Fruit fly (Drosophila melanogaster) whole organism, embryonic: ENCODE results near the gene Pfdn2.

Experiments
- ATbp ChIP-seq: fragments of 200-800 bp; sonication (Bioruptor generic); optimal IDR thresholded peaks from 2 replicates; lab custom pipeline; 2017; ENCODE audit warnings: missing biosample characterization, mild to moderate bottlenecking, missing genetic modification characterization, missing genetic modification reagents
- Asciz ChIP-seq: fragments of 200-800 bp; sonication (Bioruptor generic); optimal IDR thresholded peaks from 2 replicates; lab custom pipeline; 2017; ENCODE audit warnings: missing biosample characterization, mild to moderate bottlenecking, missing genetic modification characterization, missing genetic modification reagents
- Awh ChIP-seq: fragments of 200-800 bp; sonication (Bioruptor generic); IDR thresholded peaks from 2 replicates; pipeline ENCODE4, ENCODE4 v1.3.6; 2022; ENCODE audit warnings: missing biosample characterization, missing genetic modification characterization
- CG10565 ChIP-seq: fragments of 200-800 bp; sonication (Bioruptor generic); optimal IDR thresholded peaks from 3 replicates; lab custom pipeline; 2016; ENCODE audit warnings: missing biosample characterization, mild to moderate bottlenecking, missing genetic modification characterization
- CG12219 ChIP-seq: fragments of 200-800 bp; sonication (Bioruptor generic); optimal IDR thresholded peaks from 3 replicates; lab custom pipeline; 2018; ENCODE audit warnings: missing biosample characterization, mild to moderate bottlenecking, missing genetic modification characterization
- CG15479 ChIP-seq: fragments of 200-800 bp; sonication (Bioruptor generic); optimal IDR thresholded peaks from 3 replicates; lab custom pipeline; 2019; ENCODE audit warnings: missing biosample characterization, mild to moderate bottlenecking, missing genetic modification characterization, moderate library complexity
- CG15696 ChIP-seq: fragments of 200-800 bp; sonication (Bioruptor generic); optimal IDR thresholded peaks from 2 replicates; lab custom pipeline; 2019; ENCODE audit warnings: missing biosample characterization, mild to moderate bottlenecking, missing genetic modification characterization, moderate library complexity
- CG17186 ChIP-seq: fragments of 200-800 bp; sonication (Bioruptor generic); optimal IDR thresholded peaks from 3 replicates; lab custom pipeline; 2017; ENCODE audit warnings: missing biosample characterization, missing genetic modification reagents, missing genetic modification characterization
- CG17328 ChIP-seq: fragments of 200-800 bp; sonication (Bioruptor generic); IDR thresholded peaks from 2 replicates; pipeline ENCODE4 v1.3.6; 2022; ENCODE audit warnings: missing biosample characterization, missing genetic modification characterization
- CG1792 ChIP-seq: fragments of 200-800 bp; sonication (Bioruptor generic); optimal IDR thresholded peaks from 2 replicates; lab custom pipeline; 2016; ENCODE audit warnings: missing biosample characterization, missing genetic modification characterization
- CG2202 ChIP-seq: fragments of 200-800 bp; sonication (Bioruptor generic); optimal IDR thresholded peaks from 2 replicates; lab custom pipeline; 2018; ENCODE audit warnings: missing biosample characterization, mild to moderate bottlenecking, missing genetic modification characterization
- CG2712 ChIP-seq: fragments of 200-800 bp; optimal IDR thresholded peaks from 3 replicates; lab custom pipeline; 2019; ENCODE audit warnings: missing biosample characterization, mild to moderate bottlenecking, missing genetic modification characterization, moderate library complexity
- CG32767 ChIP-seq: fragments of 200-800 bp; sonication (Bioruptor generic); IDR thresholded peaks from 2 replicates; pipeline ENCODE4 v1.3.6; 2022; ENCODE audit warnings: missing biosample characterization, missing genetic modification characterization
- CG3407 ChIP-seq: fragments of 200-800 bp; sonication (Bioruptor generic); optimal IDR thresholded peaks from 2 replicates; lab custom pipeline; 2018; ENCODE audit warnings: missing biosample characterization, mild to moderate bottlenecking, missing genetic modification characterization
- CG5180 ChIP-seq: fragments of 200-800 bp; sonication (Bioruptor generic); optimal IDR thresholded peaks from 3 replicates; lab custom pipeline; 2017; ENCODE audit warnings: missing biosample characterization, missing genetic modification characterization, mild to moderate bottlenecking, moderate library complexity, missing genetic modification reagents
- CG7745 ChIP-seq: fragments of 200-800 bp; sonication (Bioruptor generic); optimal IDR thresholded peaks from 2 replicates; lab custom pipeline; 2018; ENCODE audit warnings: missing biosample characterization, mild to moderate bottlenecking, missing genetic modification characterization, moderate library complexity
- CG9797 ChIP-seq: fragments of 200-800 bp; sonication (Bioruptor generic); optimal IDR thresholded peaks from 3 replicates; lab custom pipeline; 2018; ENCODE audit warnings: missing biosample characterization, mild to moderate bottlenecking, missing genetic modification characterization
- CHES-1-like ChIP-seq: fragments of 200-800 bp; sonication (Bioruptor generic); optimal IDR thresholded peaks from 2 replicates; lab custom pipeline; 2016; ENCODE audit warnings: missing biosample characterization, missing genetic modification characterization
- Dek ChIP-seq: fragments of 200-800 bp; sonication (Bioruptor generic); optimal IDR thresholded peaks from 3 replicates; lab custom pipeline; 2019; ENCODE audit warnings: missing biosample characterization, mild to moderate bottlenecking, missing genetic modification characterization, moderate library complexity
- E2f2 ChIP-seq: fragments of 200-800 bp; sonication (Bioruptor generic); IDR thresholded peaks from 2 replicates; pipeline ENCODE4 v1.3.6; 2022; ENCODE audit warnings: missing biosample characterization, missing genetic modification characterization
- ERR ChIP-seq: fragments of 200-800 bp; sonication (Bioruptor generic); optimal IDR thresholded peaks from 2 replicates; lab custom pipeline; 2016; ENCODE audit warnings: missing biosample characterization, missing genetic modification characterization
- Ets97D ChIP-seq: fragments of 200-800 bp; sonication (Bioruptor generic); optimal IDR thresholded peaks from 3 replicates; lab custom pipeline; 2016; ENCODE audit warnings: missing biosample characterization, missing genetic modification characterization
- GATAe ChIP-seq: fragments of 200-800 bp; sonication (Bioruptor generic); conservative IDR thresholded peaks from 2 replicates; pipeline ENCODE4 v1.3.6; 2022; ENCODE audit warnings: missing biosample characterization, missing genetic modification characterization
- Gsc ChIP-seq: fragments of 200-800 bp; sonication (Bioruptor generic); IDR thresholded peaks from 2 replicates; pipeline ENCODE4 v1.3.6; 2022; ENCODE audit warnings: missing biosample characterization, missing genetic modification characterization
- HLH3B ChIP-seq: fragments of 200-800 bp; sonication (Bioruptor generic); IDR thresholded peaks from 2 replicates; pipeline ENCODE4 v1.3.6; 2022; ENCODE audit warnings: missing biosample characterization, missing genetic modification characterization
- Hey ChIP-seq: fragments of 200-800 bp; sonication (Bioruptor generic); optimal IDR thresholded peaks from 3 replicates; lab custom pipeline; 2018; ENCODE audit warnings: missing biosample characterization, mild to moderate bottlenecking, missing genetic modification characterization
- HmgD ChIP-seq: fragments of 200-800 bp; sonication (Bioruptor generic); optimal IDR thresholded peaks from 3 replicates; lab custom pipeline; 2016; ENCODE audit warnings: missing biosample characterization, missing genetic modification characterization
- HmgZ ChIP-seq: fragments of 200-800 bp; sonication (Bioruptor generic); optimal IDR thresholded peaks from 2 replicates; lab custom pipeline; 2018; ENCODE audit warnings: missing biosample characterization, mild to moderate bottlenecking, missing genetic modification characterization
- Meics ChIP-seq: fragments of 200-800 bp; sonication (Bioruptor generic); optimal IDR thresholded peaks from 2 replicates; lab custom pipeline; 2017; ENCODE audit warnings: missing biosample characterization, mild to moderate bottlenecking, missing genetic modification characterization
- Ravus ChIP-seq: fragments of 200-800 bp; sonication (Bioruptor generic); IDR thresholded peaks from 2 replicates; pipeline ENCODE4 v1.3.6; 2022; ENCODE audit warnings: missing biosample characterization, missing genetic modification characterization
- Sox102F ChIP-seq: fragments of 200-800 bp; sonication (Bioruptor generic); optimal IDR thresholded peaks from 2 replicates; lab custom pipeline; 2018; ENCODE audit warnings: missing biosample characterization, mild to moderate bottlenecking, missing genetic modification characterization, moderate library complexity
- Sry-β ChIP-seq: fragments of 200-800 bp; sonication (Bioruptor generic); optimal IDR thresholded peaks from 2 replicates; lab custom pipeline; 2018; ENCODE audit warnings: missing biosample characterization, mild to moderate bottlenecking, missing genetic modification characterization, moderate library complexity
- Stat92E ChIP-seq, 3 experiments: fragments of >200 bp in 2 of 3; fragments of 200-800 bp in 1 of 3; sonication (Bioruptor generic) in 1 of 3; optimal IDR thresholded peaks; 2 replicates each; lab custom pipeline; 2017 to 2019; ENCODE audit warnings: missing biosample characterization in 3 of 3, missing genetic modification characterization in 3 of 3, mild to moderate bottlenecking in 1 of 3, moderate library complexity in 1 of 3
- Trl ChIP-seq, 3 experiments: fragments of >200 bp in 2 of 3; fragments of 200-800 bp in 1 of 3; sonication (Bioruptor generic) in 1 of 3; optimal IDR thresholded peaks; 2 replicates in 1 of 3; 3 replicates in 2 of 3; lab custom pipeline; 2016 to 2017; ENCODE audit warnings: missing biosample characterization in 1 of 3, missing genetic modification characterization in 1 of 3
- esg ChIP-seq: fragments of 200-800 bp; sonication (Bioruptor generic); conservative IDR thresholded peaks from 2 replicates; pipeline ENCODE4 v1.3.6; 2022; ENCODE audit warnings: missing biosample characterization, missing genetic modification characterization
- eve ChIP-seq, 2 experiments: fragments of >200 bp; optimal IDR thresholded peaks; 2 replicates each; lab custom pipeline; 2017; ENCODE audit warnings: missing biosample characterization in 2 of 2, missing genetic modification characterization in 2 of 2
- pho ChIP-seq: fragments of 200-800 bp; sonication (Bioruptor generic); optimal IDR thresholded peaks from 2 replicates; lab custom pipeline; 2016; ENCODE audit warnings: missing biosample characterization, missing genetic modification characterization
- pita ChIP-seq: fragments of 200-800 bp; sonication (Bioruptor generic); optimal IDR thresholded peaks from 2 replicates; lab custom pipeline; 2017; ENCODE audit warnings: missing biosample characterization, mild to moderate bottlenecking, missing genetic modification characterization
- sens-2 ChIP-seq: fragments of 200-800 bp; sonication (Bioruptor generic); IDR thresholded peaks from 2 replicates; pipeline ENCODE4 v1.3.6; 2022; ENCODE audit warnings: missing biosample characterization, missing genetic modification characterization
- sob ChIP-seq: fragments of 200-800 bp; sonication (Bioruptor generic); IDR thresholded peaks from 2 replicates; pipeline ENCODE4 v1.3.6; 2022; ENCODE audit warnings: missing biosample characterization, missing genetic modification characterization
- sr ChIP-seq: fragments of 200-800 bp; sonication (Bioruptor generic); IDR thresholded peaks from 3 replicates; pipeline ENCODE4 v1.3.6; 2022; ENCODE audit warnings: missing biosample characterization, missing genetic modification characterization
- tgo ChIP-seq: fragments of 200-800 bp; sonication (Bioruptor generic); IDR thresholded peaks from 3 replicates; pipeline ENCODE4 v1.3.6; 2022; ENCODE audit warnings: missing biosample characterization, missing genetic modification characterization
- trem ChIP-seq: fragments of 200-800 bp; optimal IDR thresholded peaks from 3 replicates; lab custom pipeline; 2019; ENCODE audit warnings: missing biosample characterization, mild to moderate bottlenecking, missing genetic modification characterization, moderate library complexity
- trh ChIP-seq: fragments of 200-800 bp; sonication (Bioruptor generic); optimal IDR thresholded peaks from 2 replicates; lab custom pipeline; 2016; ENCODE audit warnings: missing biosample characterization, missing genetic modification characterization
- vfl ChIP-seq: fragments of 200-800 bp; sonication (Bioruptor generic); optimal IDR thresholded peaks from 2 replicates; lab custom pipeline; 2016; ENCODE audit warnings: missing biosample characterization, missing genetic modification characterization
- wdn ChIP-seq: fragments of 200-800 bp; sonication (Bioruptor generic); IDR thresholded peaks from 2 replicates; pipeline ENCODE4 v1.3.6; 2022; ENCODE audit warnings: missing biosample characterization, missing genetic modification characterization
- wor ChIP-seq: fragments of 200-800 bp; sonication (Bioruptor generic); IDR thresholded peaks from 2 replicates; pipeline ENCODE4 v1.3.6; 2022; ENCODE audit warnings: missing biosample characterization, missing genetic modification characterization
- zen2 ChIP-seq: fragments of 200-800 bp; sonication (Bioruptor generic); IDR thresholded peaks from 3 replicates; pipeline ENCODE4 v1.3.6; 2022; ENCODE audit warnings: missing biosample characterization, missing genetic modification characterization; ENCODE audit not compliant: partially characterized antibody
- zf30C ChIP-seq: fragments of 200-800 bp; sonication (Bioruptor generic); optimal IDR thresholded peaks from 3 replicates; lab custom pipeline; 2018; ENCODE audit warnings: missing biosample characterization, mild to moderate bottlenecking, missing genetic modification characterization
- zfh2 ChIP-seq: fragments of 200-800 bp; sonication (Bioruptor generic); optimal IDR thresholded peaks from 2 replicates; lab custom pipeline; 2016; ENCODE audit warnings: missing biosample characterization, missing genetic modification characterization

Pfdn2 gene

dm6 chr3L:11096195-11096908, 22.2 kb upstream of the Pfdn2 start, which contains the start of the genes CG46439, Iyd and CG33947 (continued):
- TF ChIP-seq Awh (GFP tag; lab: Robert Waterston, UW) (no peak), esg (GFP tag; lab: Robert Waterston, UW) (no peak), tgo (GFP tag; lab: Robert Waterston, UW) (no peak), Sry-β (no peak), CG7745 (no peak), CG5180 (GFP tag; lab: Kevin White, UChicago) (no peak), wor (GFP tag; lab: Robert Waterston, UW) (no peak), CG3407 (no peak), CG2202 (tag; lab: Kevin White, UChicago) (no peak), pita (no peak), sob (GFP tag; lab: Robert Waterston, UW) (no peak), HmgZ (tag; lab: Kevin White, UChicago) (peak; percentile 13), Gsc (GFP tag; lab: Robert Waterston, UW) (no peak), wdn (GFP tag; lab: Robert Waterston, UW) (no peak), Sox102F (GFP tag; lab: Kevin White, UChicago) (no peak), HLH3B (GFP tag; lab: Robert Waterston, UW) (no peak), CG12219 (no peak), zf30C (no peak), trem (peak; percentile 18), E2f2 (peak; percentile 45), CG17186 (no peak), HmgD (no peak), sr (GFP tag; lab: Robert Waterston, UW) (no peak), zfh2 (GFP tag; lab: Kevin White, UChicago) (peak; percentile 22), Hey (no peak), CG15696 (no peak), CG10565 (GFP tag; lab: Kevin White, UChicago) (no peak), ATbp (GFP tag; lab: Kevin White, UChicago) (no peak), CHES-1-like (no peak), Ets97D (peak; percentile 34), trh (no peak), CG17328 (GFP tag; lab: Robert Waterston, UW) (no peak), Asciz (GFP tag; lab: Kevin White, UChicago) (peak; percentile 9), CG9797 (GFP tag; lab: Kevin White, UChicago) (peak; percentile 32), GATAe (no peak), Ravus (GFP tag; lab: Robert Waterston, UW) (no peak), pho (GFP tag; lab: Kevin White, UChicago) (no peak), ERR (GFP tag; lab: Kevin White, UChicago) (no peak), Dek (peak; percentile 10), CG1792 (GFP tag; lab: Kevin White, UChicago) (no peak), vfl (GFP tag; lab: Kevin White, UChicago) (no peak), zen2 (GFP tag; lab: Robert Waterston, UW) (no peak; the same call in 2 of the 3 replicates), sens-2 (no peak), Meics (GFP tag; lab: Kevin White, UChicago) (no peak), Trl (optimal IDR thresholded peaks at IDR 0.05; lab: Kevin White, UChicago) (peak; percentile 89 to 92), Trl (GFP tag; optimal IDR thresholded peaks at IDR 0.05; lab: Kevin White, UChicago) (peak; percentile 60), CG15479 (no peak), Stat92E (GFP tag; optimal IDR thresholded peaks at IDR 0.05; lab: Kevin White, UChicago) (no peak), CG2712 (tag; lab: Kevin White, UChicago) (peak; percentile 5), eve (GFP tag; optimal IDR thresholded peaks at IDR 0.05; lab: Kevin White, UChicago) (no peak), CG32767 (no peak)
